Worm (Caenorhabditis elegans) whole organism, L4/young adult: Measurements from ENCODE around the gene psd-1.

Experiments
- W03F9.2 ChIP-seq: fragments of 150-350 bp; optimal IDR thresholded peaks from 2 replicates; lab custom pipeline; 2014; ENCODE audit warnings: missing biosample characterization, missing genetic modification characterization
- dao-5 ChIP-seq: sonication (generic microtip); optimal IDR thresholded peaks from 2 replicates; lab custom pipeline; 2016; ENCODE audit warnings: missing genotype, missing genetic modification characterization, moderate library complexity, missing compliant biosample characterization
- him-1 ChIP-seq: sonication (generic microtip); optimal IDR thresholded peaks from 2 replicates; lab custom pipeline; 2016; ENCODE audit warnings: missing genotype, missing genetic modification reagents, missing genetic modification characterization, missing compliant biosample characterization

DNA sequence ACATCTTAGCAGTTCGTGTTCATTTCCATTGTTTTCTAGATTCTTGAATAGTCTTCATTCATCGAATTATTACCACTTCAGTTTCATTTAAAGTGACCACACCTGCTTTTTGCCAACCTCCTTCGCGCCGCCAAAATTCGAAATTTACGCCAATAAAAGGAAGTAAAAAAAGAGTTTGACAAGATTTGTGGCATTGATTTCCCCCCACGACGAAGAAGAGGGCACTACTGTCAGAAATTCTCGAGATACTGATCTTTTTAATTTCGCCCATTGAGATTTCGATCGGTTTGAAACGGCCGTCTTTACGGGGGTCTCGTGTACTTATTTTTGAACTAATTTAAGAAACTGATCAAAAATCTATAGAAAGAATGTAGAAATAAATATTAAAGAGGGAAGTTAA lies 26.5 kb upstream of the psd-1 start:
- TF ChIP-seq dao-5: no peak
- TF ChIP-seq W03F9.2 (tag; lab: Kevin White, UChicago): no peak
- no peak for TF ChIP-seq him-1 (tag; lab: Kevin White, UChicago)
